Fruit fly (Drosophila melanogaster): ENCODE data around the gene sowah.

The sowah gene

DNA sequence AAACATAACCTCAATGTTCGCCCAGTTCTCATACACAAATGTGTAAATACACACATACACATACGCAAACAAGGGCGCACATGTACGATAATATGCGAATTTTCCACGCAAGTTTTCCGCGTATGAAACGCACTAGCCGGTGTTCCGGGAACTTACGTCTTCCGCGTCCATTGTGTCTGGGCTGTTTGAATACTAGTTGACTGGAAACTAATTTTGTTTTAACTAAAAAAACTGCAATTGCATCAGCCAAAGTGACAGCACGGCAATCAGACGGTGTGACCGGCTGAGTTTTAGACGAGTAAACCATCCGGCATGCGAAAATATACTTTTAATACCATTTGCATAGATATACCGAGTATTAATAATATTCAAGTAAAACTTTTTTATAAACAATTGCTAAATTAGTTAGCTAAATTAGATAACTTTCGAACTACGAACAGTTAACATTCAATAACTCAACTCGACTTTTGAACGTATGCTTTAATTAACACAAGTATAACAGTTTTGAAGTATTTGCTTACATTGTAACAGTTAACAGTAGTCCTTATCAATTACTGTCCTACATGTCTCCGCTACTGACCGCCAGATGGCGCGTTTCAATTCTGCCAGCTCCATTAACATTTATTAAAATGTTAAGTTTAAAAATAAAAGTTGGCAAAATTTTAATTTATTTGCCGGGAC lies 45.8 kb downstream of the sowah start, which contains the start of gene eIF2beta (continued):
- TF ChIP-seq Kr (GFP tag; optimal IDR thresholded peaks at IDR 0.05), result no peak
- TF ChIP-seq mam (GFP tag; optimal IDR thresholded peaks at IDR 0.05), result no peak
- no peak for TF ChIP-seq Dip2 (GFP tag; IDR thresholded peaks at IDR 0.05)
- no peak for TF ChIP-seq CG10565 (GFP tag; optimal IDR thresholded peaks at IDR 0.05)
- TF ChIP-seq yki (optimal IDR thresholded peaks at IDR 0.05), result no peak
- TF ChIP-seq dmrt99B (tag; optimal IDR thresholded peaks at IDR 0.05), result peak; percentile 54
- no peak for TF ChIP-seq her (GFP tag; optimal IDR thresholded peaks at IDR 0.05)
- no peak for TF ChIP-seq Tbp (GFP tag; optimal IDR thresholded peaks at IDR 0.05)
- TF ChIP-seq CG10959 (GFP tag; IDR thresholded peaks at IDR 0.05), result no peak
- peak in 1 of 2 experiments; percentile 53 for TF ChIP-seq Pdp1 (GFP tag; optimal IDR thresholded peaks at IDR 0.05)
- TF ChIP-seq CG15601 (tag; optimal IDR thresholded peaks at IDR 0.05), result peak; percentile 52
- no peak for TF ChIP-seq salm (tag; optimal IDR thresholded peaks at IDR 0.05)
- peak; percentile 45 for TF ChIP-seq CG17359 (tag; optimal IDR thresholded peaks at IDR 0.05)
- TF ChIP-seq otp (GFP tag; IDR thresholded peaks at IDR 0.05), result no peak
- TF ChIP-seq CG7987 (GFP tag; optimal IDR thresholded peaks at IDR 0.05), result peak; percentile 76
- peak; percentile 46 for TF ChIP-seq CG3281 (GFP tag; optimal IDR thresholded peaks at IDR 0.05)
- TF ChIP-seq Meics (GFP tag; optimal IDR thresholded peaks at IDR 0.05), result peak; percentile 64
- no peak for TF ChIP-seq corto (GFP tag; optimal IDR thresholded peaks at IDR 0.05)
- TF ChIP-seq da (GFP tag; optimal IDR thresholded peaks at IDR 0.05), result no peak
- no peak for TF ChIP-seq lmd (GFP tag; IDR thresholded peaks at IDR 0.05)
- TF ChIP-seq Asciz (GFP tag; optimal IDR thresholded peaks at IDR 0.05), result peak; percentile 74
- no peak for TF ChIP-seq pum (GFP tag; optimal IDR thresholded peaks at IDR 0.05)
- no peak for TF ChIP-seq schlank (tag; optimal IDR thresholded peaks at IDR 0.05)
- peak; percentile 37 for TF ChIP-seq CG12219 (GFP tag; optimal IDR thresholded peaks at IDR 0.05)
- peak; percentile 40 for TF ChIP-seq CG2116 (GFP tag; optimal IDR thresholded peaks at IDR 0.05)
- TF ChIP-seq CG13424 (tag; optimal IDR thresholded peaks at IDR 0.05), result peak; percentile 37
- no peak for TF ChIP-seq CG7963 (GFP tag; IDR thresholded peaks at IDR 0.05; ENCODE audit: partially characterized antibody)
- no peak for TF ChIP-seq CG7357 (GFP tag; IDR thresholded peaks at IDR 0.05)
- peak; percentile 23 for TF ChIP-seq CG17829 (tag; optimal IDR thresholded peaks at IDR 0.05)
- peak; percentile 84 for TF ChIP-seq dm (GFP tag; optimal IDR thresholded peaks at IDR 0.05)
- TF ChIP-seq CG14441 (GFP tag; IDR thresholded peaks at IDR 0.05), result no peak
- TF ChIP-seq klu (GFP tag; IDR thresholded peaks at IDR 0.05), result no peak
- TF ChIP-seq hkb (optimal IDR thresholded peaks at IDR 0.05), result no peak
- peak; percentile 68 for TF ChIP-seq hkb (GFP tag; IDR thresholded peaks at IDR 0.05)
- peak; percentile 37 for TF ChIP-seq crc (GFP tag; optimal IDR thresholded peaks at IDR 0.05)
- peak; percentile 70 for TF ChIP-seq NfI (GFP tag; optimal IDR thresholded peaks at IDR 0.05)
- no peak for TF ChIP-seq CG1647 (GFP tag; optimal IDR thresholded peaks at IDR 0.05)
- TF ChIP-seq CG1233 (GFP tag; optimal IDR thresholded peaks at IDR 0.05), result peak; percentile 48
- TF ChIP-seq CG4404 (GFP tag; IDR thresholded peaks at IDR 0.05), result no peak
- no peak for TF ChIP-seq zen2 (GFP tag; IDR thresholded peaks at IDR 0.05; ENCODE audit: partially characterized antibody)
- no peak for TF ChIP-seq CG7745 (tag; optimal IDR thresholded peaks at IDR 0.05)
- TF ChIP-seq lov (optimal IDR thresholded peaks at IDR 0.05), result no peak
- no peak; the same call in 2 of the 3 replicates for TF ChIP-seq lov (GFP tag; IDR thresholded peaks at IDR 0.05)
- TF ChIP-seq CG16863 (GFP tag; optimal IDR thresholded peaks at IDR 0.05), result peak; percentile 14
- no peak for TF ChIP-seq CG12104 (GFP tag; optimal IDR thresholded peaks at IDR 0.05)
- TF ChIP-seq Med (GFP tag), result peak; percentile 92
- no peak for TF ChIP-seq Hr39 (optimal IDR thresholded peaks at IDR 0.05)
- no peak for TF ChIP-seq HLH54F (GFP tag; optimal IDR thresholded peaks at IDR 0.05)
- TF ChIP-seq ara (GFP tag; IDR thresholded peaks at IDR 0.05), result no peak
- peak; percentile 22 for TF ChIP-seq gcm (GFP tag; optimal IDR thresholded peaks at IDR 0.05)
- no peak for TF ChIP-seq CG18011 (GFP tag; optimal IDR thresholded peaks at IDR 0.05)
